Fruit fly (Drosophila melanogaster): Measurements from ENCODE around the gene mthl10.
A peak's percentile ranks its signal among the peaks of the same experiment; 100 is the strongest.

Gene mthl10

dm6 chr3L:319145-320009 lies 23.3 kb downstream of the mthl10 start, which contains the start of gene fwd (continued):
- TF ChIP-seq CG10431 (GFP tag; optimal IDR thresholded peaks at IDR 0.05) (no peak), ato (GFP tag; IDR thresholded peaks at IDR 0.05; ENCODE audit: partially characterized antibody) (peak; percentile 44; the same call in 1 of the 2 replicates), CG34422 (GFP tag; IDR thresholded peaks at IDR 0.05) (peak; percentile 72; the same call in 1 of the 3 replicates), CG13894 (tag; optimal IDR thresholded peaks at IDR 0.05) (peak; percentile 49), zfh1 (GFP tag; IDR thresholded peaks at IDR 0.05) (0 out of 3 replicates have a peak, but pooled peaks have one; percentile 12), lmd (GFP tag; IDR thresholded peaks at IDR 0.05) (no peak), chn (GFP tag; optimal IDR thresholded peaks at IDR 0.05) (peak; percentile 6), lbe (GFP tag; optimal IDR thresholded peaks at IDR 0.05) (peak; percentile 24), CG13296 (GFP tag; optimal IDR thresholded peaks at IDR 0.05) (peak; percentile 18), kni (GFP tag; optimal IDR thresholded peaks at IDR 0.05) (peak; percentile 34), CG30020 (tag; optimal IDR thresholded peaks at IDR 0.05) (peak; percentile 54), CG4424 (GFP tag; optimal IDR thresholded peaks at IDR 0.05) (peak; percentile 15), Kr (GFP tag; optimal IDR thresholded peaks at IDR 0.05) (no peak), CoRest (tag; optimal IDR thresholded peaks at IDR 0.05) (peak; percentile 39), Dbx (GFP tag; IDR thresholded peaks at IDR 0.05) (peak; percentile 40; the same call in 1 of the 3 replicates), CG10267 (tag; optimal IDR thresholded peaks at IDR 0.05) (peak; percentile 65), HLHmδ (GFP tag; optimal IDR thresholded peaks at IDR 0.05) (peak; percentile 33), CG12104 (GFP tag; optimal IDR thresholded peaks at IDR 0.05) (no peak), Deaf1 (tag; optimal IDR thresholded peaks at IDR 0.05) (peak; percentile 68), knrl (GFP tag; IDR thresholded peaks at IDR 0.05; ENCODE audit: partially characterized antibody) (peak; percentile 58; the same call in 2 of the 3 replicates), CG7987 (GFP tag; optimal IDR thresholded peaks at IDR 0.05) (peak; percentile 28), CG18011 (GFP tag; optimal IDR thresholded peaks at IDR 0.05) (no peak), HLH54F (GFP tag; optimal IDR thresholded peaks at IDR 0.05) (no peak), Med (GFP tag) (peak; percentile 84), slbo (GFP tag; IDR thresholded peaks at IDR 0.05) (peak; percentile 15; the same call in 1 of the 2 replicates), zen2 (GFP tag; IDR thresholded peaks at IDR 0.05; ENCODE audit: partially characterized antibody) (no peak), CG6175 (GFP tag; IDR thresholded peaks at IDR 0.05) (no peak), CG15514 (GFP tag; optimal IDR thresholded peaks at IDR 0.05) (peak; percentile 81), Lim3 (GFP tag; IDR thresholded peaks at IDR 0.05) (no peak), ap (GFP tag; IDR thresholded peaks at IDR 0.05) (no peak), CG10274 (GFP tag; optimal IDR thresholded peaks at IDR 0.05) (no peak), CG14014 (GFP tag; IDR thresholded peaks at IDR 0.05) (no peak), tup (GFP tag; optimal IDR thresholded peaks at IDR 0.05) (no peak), NfI (GFP tag; optimal IDR thresholded peaks at IDR 0.05) (peak; percentile 26), CG32532 (GFP tag; IDR thresholded peaks at IDR 0.05) (peak; percentile 36; the same call in 1 of the 2 replicates), CG17361 (GFP tag; IDR thresholded peaks at IDR 0.05) (0 out of 3 replicates have a peak, but pooled peaks have one; percentile 9), cwo (GFP tag; optimal IDR thresholded peaks at IDR 0.05) (peak; percentile 19), CG17912 (GFP tag; optimal IDR thresholded peaks at IDR 0.05) (peak; percentile 6), Vsx1 (GFP tag; optimal IDR thresholded peaks at IDR 0.05) (no peak), Hmr (GFP tag; optimal IDR thresholded peaks at IDR 0.05) (peak; percentile 77), zen (tag; optimal IDR thresholded peaks at IDR 0.05) (peak; percentile 59), slou (GFP tag; optimal IDR thresholded peaks at IDR 0.05) (no peak), Atf-2 (GFP tag; optimal IDR thresholded peaks at IDR 0.05) (no peak), ash1 (GFP tag; optimal IDR thresholded peaks at IDR 0.05) (no peak), HmgD (GFP tag; optimal IDR thresholded peaks at IDR 0.05) (peak; percentile 85), CG13624 (GFP tag; optimal IDR thresholded peaks at IDR 0.05) (peak; percentile 66), CG14050 (GFP tag; IDR thresholded peaks at IDR 0.05) (no peak), sd (tag; optimal IDR thresholded peaks at IDR 0.05) (peak; percentile 16)
